Worm (Caenorhabditis elegans): ENCODE data around the gene lon-3.

The lon-3 gene

DNA sequence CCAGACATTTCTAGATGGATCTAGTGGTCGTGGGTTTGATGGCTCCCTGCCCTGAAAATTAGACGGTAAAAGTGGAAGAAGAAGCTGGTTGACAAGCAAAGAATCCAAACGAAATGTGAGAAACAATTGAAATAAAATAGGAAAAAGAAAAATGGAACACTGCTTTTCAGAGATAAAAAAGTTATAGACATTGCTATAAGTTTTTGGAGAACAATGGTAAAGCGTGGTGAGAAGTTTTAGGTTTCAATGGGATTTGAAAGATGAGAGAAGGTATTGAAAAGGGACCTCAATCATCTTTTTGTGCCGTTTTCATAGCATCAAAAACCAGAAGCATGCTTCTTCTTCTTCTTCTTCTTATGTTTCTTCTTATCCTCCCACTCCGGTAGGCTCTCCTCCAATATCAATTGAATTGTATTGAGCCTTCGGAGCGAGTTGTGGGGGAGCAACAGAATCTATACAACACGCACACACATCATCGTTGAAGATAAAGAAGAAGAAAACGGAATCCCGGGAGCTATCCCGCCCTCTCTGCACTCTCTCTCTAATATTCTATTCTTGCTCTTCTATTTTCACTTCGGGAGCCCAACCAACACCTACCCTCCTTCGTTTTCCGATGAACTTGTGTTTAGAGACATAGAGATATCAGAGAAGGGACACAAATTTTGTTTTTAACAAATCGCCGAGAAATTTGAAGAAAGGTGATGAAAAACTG, 36.0 kb upstream of the lon-3 start, which contains the start of gene myo-3:
TSS of gene myo-3 (minus strand) at position 51 of the 712 bp plus-strand sequence.
- TF ChIP-seq unc-120 (tag; optimal IDR thresholded peaks at IDR 0.05; ENCODE audit: poor library complexity, severe bottlenecking) (peak; percentile 79), cnd-1 (tag; optimal IDR thresholded peaks at IDR 0.05) (no peak), ztf-11 (tag; optimal IDR thresholded peaks at IDR 0.05) (no peak), nhr-12 (tag; optimal IDR thresholded peaks at IDR 0.05) (no peak), drap-1 (GFP tag; optimal IDR thresholded peaks at IDR 0.05) (no peak), ceh-39 (tag; optimal IDR thresholded peaks at IDR 0.05) (no peak), sptf-1 (tag; optimal IDR thresholded peaks at IDR 0.05) (no peak), hlh-1 (tag; optimal IDR thresholded peaks at IDR 0.05) (peak; percentile 67), mab-5 (tag; optimal IDR thresholded peaks at IDR 0.05) (no peak)

DNA sequence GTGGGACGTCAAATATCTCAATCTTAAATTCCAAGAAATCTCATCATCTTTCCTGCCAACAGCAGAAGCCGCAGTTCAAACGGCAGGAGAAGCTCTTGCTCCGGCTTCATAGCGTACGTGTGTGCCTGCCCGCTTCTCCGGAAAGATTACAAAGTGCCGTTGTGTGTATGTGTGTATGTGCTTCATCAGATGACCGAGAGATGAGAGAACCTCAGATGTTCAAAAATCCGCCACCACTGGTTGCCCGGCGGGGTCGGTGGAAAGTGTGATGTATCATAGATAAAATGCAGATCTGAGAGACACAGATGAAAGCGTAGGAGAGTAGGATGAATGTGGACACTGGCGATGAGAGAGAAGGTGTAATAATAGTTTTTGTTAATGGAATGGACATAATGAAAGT, 35.0 kb upstream of the lon-3 start:
- TF ChIP-seq elt-3 (tag; optimal IDR thresholded peaks at IDR 0.05) (no peak), hlh-1 (tag; optimal IDR thresholded peaks at IDR 0.05) (peak; percentile 82), pha-4 (tag; optimal IDR thresholded peaks at IDR 0.05) (no peak), mab-5 (tag; optimal IDR thresholded peaks at IDR 0.05) (no peak), ceh-83 (GFP tag; optimal IDR thresholded peaks at IDR 0.05) (no peak), mls-2 (tag; optimal IDR thresholded peaks at IDR 0.05) (no peak), cnd-1 (tag; optimal IDR thresholded peaks at IDR 0.05) (no peak), unc-120 (tag; optimal IDR thresholded peaks at IDR 0.05; ENCODE audit: poor library complexity, severe bottlenecking) (peak; percentile 75), unc-62 (GFP tag; optimal IDR thresholded peaks at IDR 0.05) (peak; percentile 36)

- TF ChIP-seq ceh-43 (GFP tag; optimal IDR thresholded peaks at IDR 0.05) (no peak), elt-3 (tag; optimal IDR thresholded peaks at IDR 0.05) (no peak), ces-1 (GFP tag; optimal IDR thresholded peaks at IDR 0.05) (no peak), ceh-39 (tag; optimal IDR thresholded peaks at IDR 0.05) (no peak), lin-32 (GFP tag; optimal IDR thresholded peaks at IDR 0.05) (no peak), sptf-1 (tag; optimal IDR thresholded peaks at IDR 0.05) (no peak), snpc-4 (tag; optimal IDR thresholded peaks at IDR 0.05) (no peak), mab-5 (tag; optimal IDR thresholded peaks at IDR 0.05) (no peak), mep-1 (tag; optimal IDR thresholded peaks at IDR 0.05) (no peak), ztf-11 (tag; optimal IDR thresholded peaks at IDR 0.05) (no peak), unc-120 (tag; optimal IDR thresholded peaks at IDR 0.05; ENCODE audit: poor library complexity, severe bottlenecking) (no peak), unc-39 (tag; optimal IDR thresholded peaks at IDR 0.05) (no peak), mls-2 (tag; optimal IDR thresholded peaks at IDR 0.05) (no peak), nhr-237 (tag; optimal IDR thresholded peaks at IDR 0.05) (no peak)
These were observed 14.6 kb upstream of the lon-3 start, which contains the start of gene vab-8 for ce11 chrV:12213027-12213426. Gene vab-8, plus strand, starts transcription at chrV:12213327.

ce11 chrV:12211090-12211489, 12.6 kb upstream of the lon-3 start:
- TF ChIP-seq tbx-8 (GFP tag; optimal IDR thresholded peaks at IDR 0.05) (no peak), ces-1 (GFP tag; optimal IDR thresholded peaks at IDR 0.05) (peak; percentile 97)

DNA sequence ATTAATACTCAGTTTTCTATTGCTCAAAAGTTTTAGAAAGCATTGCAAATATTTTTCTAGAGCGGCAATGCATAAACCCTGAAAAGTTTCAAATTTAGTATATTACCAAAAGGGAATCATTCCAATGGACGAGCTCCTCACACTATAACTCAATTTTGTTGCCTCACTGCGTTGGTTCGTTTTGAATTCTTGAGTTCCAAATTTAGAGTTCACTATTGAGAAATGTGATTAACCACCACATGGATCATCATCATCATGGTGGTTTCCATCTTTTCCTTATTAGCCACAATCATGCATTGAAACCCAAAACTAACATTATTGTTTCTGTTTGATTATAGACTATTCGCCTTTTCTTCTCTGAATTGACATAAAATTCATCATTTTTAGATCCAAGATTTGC, 11.5 kb upstream of the lon-3 start:
- TF ChIP-seq ces-1 (GFP tag; optimal IDR thresholded peaks at IDR 0.05) (peak; percentile 89), mls-2 (tag; optimal IDR thresholded peaks at IDR 0.05) (no peak), unc-62 (GFP tag; optimal IDR thresholded peaks at IDR 0.05) (no peak), zip-8 (tag; optimal IDR thresholded peaks at IDR 0.05) (no peak), tbx-8 (GFP tag; optimal IDR thresholded peaks at IDR 0.05) (no peak)

ce11 chrV:12208678-12209077, 10.2 kb upstream of the lon-3 start:
- TF ChIP-seq flh-1 (GFP tag; optimal IDR thresholded peaks at IDR 0.05), result no peak
- TF ChIP-seq unc-62 (GFP tag; optimal IDR thresholded peaks at IDR 0.05), result peak; percentile 41
- no peak for TF ChIP-seq M03D4.4 (tag; optimal IDR thresholded peaks at IDR 0.05)
- TF ChIP-seq hlh-1 (tag; optimal IDR thresholded peaks at IDR 0.05), result peak; percentile 42

- TF ChIP-seq tbx-8 (GFP tag; optimal IDR thresholded peaks at IDR 0.05) (no peak), ham-2 (GFP tag; optimal IDR thresholded peaks at IDR 0.05) (peak; percentile 17), elt-1 (tag; optimal IDR thresholded peaks at IDR 0.05; ENCODE audit: borderline replicate concordance, insufficient read depth) (peak; percentile 0)
These were observed 1.0 kb upstream of the lon-3 start for ce11 chrV:12199474-12199873.

Data from whole organism, mixed stage, embryonic.